Fruit fly (Drosophila melanogaster): Measurements from ENCODE around the gene ccb.

ccb gene

DNA sequence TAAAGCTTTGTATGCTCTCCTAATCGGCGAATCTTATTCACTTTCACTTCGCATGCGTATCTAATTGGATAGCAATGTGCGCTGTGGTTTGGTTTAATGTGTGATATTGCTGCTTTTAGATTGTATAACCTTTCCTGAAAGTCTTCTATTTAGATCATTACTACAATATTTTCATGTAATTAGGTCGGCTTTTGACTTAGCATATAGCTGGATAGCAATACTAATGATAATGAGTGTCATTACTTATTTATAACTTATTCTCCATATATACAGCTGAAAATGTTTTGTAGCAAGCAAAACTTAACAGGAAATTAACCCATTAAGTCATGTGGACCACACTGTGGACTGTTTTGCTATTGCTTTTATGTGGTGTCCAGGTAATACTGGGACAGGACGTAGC, 24.5 kb downstream of the ccb start, which contains the start of gene CG32523:
Gene CG32523, plus strand, starts transcription at position 301 of the 400 bp plus-strand sequence.
- TF ChIP-seq CG11902 (GFP tag; optimal IDR thresholded peaks at IDR 0.05), result no peak
- no peak for TF ChIP-seq Smox (GFP tag; optimal IDR thresholded peaks at IDR 0.05)
- TF ChIP-seq Sox15 (GFP tag; optimal IDR thresholded peaks at IDR 0.05), result no peak
- no peak for TF ChIP-seq CG3919 (GFP tag; optimal IDR thresholded peaks at IDR 0.05)
- TF ChIP-seq CG6854 (GFP tag; optimal IDR thresholded peaks at IDR 0.05), result no peak
- no peak for TF ChIP-seq Hr4 (GFP tag; optimal IDR thresholded peaks at IDR 0.05)
- no peak for TF ChIP-seq Lpt (GFP tag; optimal IDR thresholded peaks at IDR 0.05)
- TF ChIP-seq CG8632 (GFP tag; optimal IDR thresholded peaks at IDR 0.05), result no peak
- no peak for TF ChIP-seq Ets96B (tag; optimal IDR thresholded peaks at IDR 0.05)
- no peak for TF ChIP-seq vri (GFP tag; optimal IDR thresholded peaks at IDR 0.05)

DNA sequence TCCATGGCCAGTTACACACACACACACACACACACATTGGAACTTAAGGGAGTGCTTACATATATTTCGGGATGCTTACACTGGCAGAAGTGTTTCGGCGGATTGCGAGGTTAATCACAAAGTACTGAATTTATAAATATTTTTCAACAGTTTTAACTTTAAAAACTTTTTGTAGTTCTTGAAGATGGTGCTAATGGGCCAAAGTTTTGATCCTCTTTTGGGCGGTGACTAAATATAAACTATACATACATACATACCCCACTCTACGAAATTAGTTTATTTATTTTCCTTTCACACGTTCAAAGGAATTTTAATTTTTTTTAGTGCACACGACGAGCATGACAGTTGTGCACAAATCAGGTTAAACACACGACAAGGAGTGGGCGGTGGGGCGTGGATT, 33.3 kb downstream of the ccb start:
- TF ChIP-seq Lpt (GFP tag; optimal IDR thresholded peaks at IDR 0.05) (no peak), dac (GFP tag; optimal IDR thresholded peaks at IDR 0.05) (no peak), Met (GFP tag; optimal IDR thresholded peaks at IDR 0.05) (peak; percentile 11), CG11902 (GFP tag; optimal IDR thresholded peaks at IDR 0.05) (no peak), Ets96B (tag; optimal IDR thresholded peaks at IDR 0.05) (peak; percentile 27), CG6808 (GFP tag; optimal IDR thresholded peaks at IDR 0.05) (peak; percentile 2), ss (GFP tag; optimal IDR thresholded peaks at IDR 0.05) (peak in 1 of 2 experiments; percentile 14), CG31627 (GFP tag; optimal IDR thresholded peaks at IDR 0.05) (no peak), CG11762 (GFP tag; optimal IDR thresholded peaks at IDR 0.05; ENCODE audit: insufficient read depth) (no peak), cyc (GFP tag; optimal IDR thresholded peaks at IDR 0.05) (peak; percentile 3), fkh (GFP tag; optimal IDR thresholded peaks at IDR 0.05) (no peak), svp (GFP tag) (peak; percentile 27), esn (GFP tag; optimal IDR thresholded peaks at IDR 0.05) (peak; percentile 16), Eip78C (GFP tag) (peak; percentile 18), topi (GFP tag; optimal IDR thresholded peaks at IDR 0.05) (no peak), CG10669 (GFP tag; optimal IDR thresholded peaks at IDR 0.05) (peak; percentile 17), acj6 (GFP tag; optimal IDR thresholded peaks at IDR 0.05) (no peak), Eip93F (GFP tag; optimal IDR thresholded peaks at IDR 0.05) (no peak), Sox102F (GFP tag; optimal IDR thresholded peaks at IDR 0.05) (no peak), Eip75B (GFP tag; optimal IDR thresholded peaks at IDR 0.05) (no peak), CG32006 (GFP tag; optimal IDR thresholded peaks at IDR 0.05) (peak; percentile 10)

DNA sequence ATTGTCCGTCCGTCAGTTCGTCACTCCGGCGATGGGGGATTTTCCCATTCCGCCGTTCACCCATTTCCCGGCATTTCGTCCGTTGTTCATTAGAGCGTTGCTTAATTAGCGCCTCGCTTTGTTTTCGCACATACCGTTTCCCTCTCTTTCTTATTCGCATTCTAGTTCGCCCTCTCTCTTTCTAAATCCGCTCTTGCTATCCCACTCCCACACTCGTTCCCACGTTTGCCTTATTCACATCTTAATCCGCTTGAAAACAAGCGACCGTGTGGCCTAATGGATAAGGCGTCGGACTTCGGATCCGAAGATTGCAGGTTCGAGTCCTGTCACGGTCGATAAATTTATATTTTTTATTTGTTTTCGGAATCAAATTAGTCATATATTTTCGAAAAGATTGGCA, 38.8 kb downstream of the ccb start:
- TF ChIP-seq cyc (GFP tag; optimal IDR thresholded peaks at IDR 0.05) (no peak), acj6 (GFP tag; optimal IDR thresholded peaks at IDR 0.05) (no peak), CG3919 (GFP tag; optimal IDR thresholded peaks at IDR 0.05) (no peak), CG6276 (GFP tag; optimal IDR thresholded peaks at IDR 0.05) (no peak), CG8632 (GFP tag; optimal IDR thresholded peaks at IDR 0.05) (no peak), Sox102F (GFP tag; optimal IDR thresholded peaks at IDR 0.05) (no peak), CG11902 (GFP tag; optimal IDR thresholded peaks at IDR 0.05) (no peak), ss (GFP tag; optimal IDR thresholded peaks at IDR 0.05) (no peak), achi (GFP tag; optimal IDR thresholded peaks at IDR 0.05) (no peak), Eip78C (GFP tag) (peak; percentile 15), vri (GFP tag; optimal IDR thresholded peaks at IDR 0.05) (no peak), CG1621 (tag; optimal IDR thresholded peaks at IDR 0.05) (peak; percentile 4)

DNA sequence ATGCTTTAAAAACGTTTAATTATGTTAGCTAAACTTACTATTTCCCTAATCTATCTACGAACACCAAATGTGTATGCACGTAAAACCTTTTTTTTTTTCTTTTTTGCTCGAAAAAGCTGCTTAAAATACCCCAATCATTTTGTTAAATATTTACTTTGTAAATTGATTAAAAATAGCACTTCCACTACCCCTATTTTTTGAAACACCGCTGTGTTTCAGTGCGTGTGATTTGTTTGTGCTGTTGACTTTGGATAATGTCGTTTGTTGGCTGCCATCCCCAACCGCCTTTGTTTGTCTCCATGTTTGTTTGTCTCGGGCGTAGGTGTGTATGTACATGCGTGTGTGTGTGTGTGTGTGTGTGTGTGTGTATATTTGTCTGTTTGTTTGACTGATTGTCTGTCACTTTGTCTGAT, 48.7 kb downstream of the ccb start:
- TF ChIP-seq CG4318 (GFP tag; optimal IDR thresholded peaks at IDR 0.05), result no peak
- no peak for TF ChIP-seq CG10631 (GFP tag; optimal IDR thresholded peaks at IDR 0.05)
- no peak for TF ChIP-seq cyc (GFP tag; optimal IDR thresholded peaks at IDR 0.05)
- no peak for TF ChIP-seq CG1621 (tag; optimal IDR thresholded peaks at IDR 0.05)
- TF ChIP-seq esn (GFP tag; optimal IDR thresholded peaks at IDR 0.05), result peak; percentile 4
- no peak for TF ChIP-seq CG11294 (GFP tag; IDR thresholded peaks at IDR 0.05)
- peak; percentile 6 for TF ChIP-seq pdm3 (GFP tag; optimal IDR thresholded peaks at IDR 0.05)
- no peak for TF ChIP-seq eg (GFP tag; IDR thresholded peaks at IDR 0.05)
- no peak for TF ChIP-seq Sox102F (GFP tag; optimal IDR thresholded peaks at IDR 0.05)
- no peak for TF ChIP-seq CG6163 (GFP tag; IDR thresholded peaks at IDR 0.05)
- peak; percentile 23 for TF ChIP-seq fd59A (GFP tag; optimal IDR thresholded peaks at IDR 0.05)
- no peak for TF ChIP-seq Ets96B (tag; optimal IDR thresholded peaks at IDR 0.05)
- no peak for TF ChIP-seq vri (GFP tag; optimal IDR thresholded peaks at IDR 0.05)
- TF ChIP-seq CG7368 (GFP tag; optimal IDR thresholded peaks at IDR 0.05), result no peak
- TF ChIP-seq CG8319 (GFP tag; optimal IDR thresholded peaks at IDR 0.05), result no peak
- no peak for TF ChIP-seq Smox (GFP tag; optimal IDR thresholded peaks at IDR 0.05)
- TF ChIP-seq CG8119 (GFP tag; IDR thresholded peaks at IDR 0.05), result 0 out of 3 replicates have a peak, but pooled peaks have one; percentile 20
- TF ChIP-seq fd85E (GFP tag; optimal IDR thresholded peaks at IDR 0.05), result no peak
- no peak for TF ChIP-seq Hr38 (GFP tag; optimal IDR thresholded peaks at IDR 0.05)
- no peak for TF ChIP-seq OdsH (GFP tag; optimal IDR thresholded peaks at IDR 0.05)
- peak; percentile 54 for TF ChIP-seq CG32006 (GFP tag; optimal IDR thresholded peaks at IDR 0.05)
- TF ChIP-seq CG31627 (GFP tag; optimal IDR thresholded peaks at IDR 0.05), result no peak
- no peak for TF ChIP-seq CG16779 (tag; optimal IDR thresholded peaks at IDR 0.05)
- TF ChIP-seq CG3032 (tag; optimal IDR thresholded peaks at IDR 0.05), result no peak

Data from whole organism, prepupa.